Fruit fly (Drosophila melanogaster): Measurements from ENCODE around the gene CG11555.

CG11555 gene

dm6 chr2L:292301-292700 lies 18.7 kb downstream of the CG11555 start, which contains the start of gene CG11562 (continued):
- TF ChIP-seq CG11723 (GFP tag; optimal IDR thresholded peaks at IDR 0.05), result no peak
- no peak for TF ChIP-seq pb (GFP tag; optimal IDR thresholded peaks at IDR 0.05)
- peak; percentile 13 for TF ChIP-seq Myb (GFP tag; optimal IDR thresholded peaks at IDR 0.05)
- TF ChIP-seq stwl (tag; optimal IDR thresholded peaks at IDR 0.05), result no peak
- TF ChIP-seq E2f2 (GFP tag; IDR thresholded peaks at IDR 0.05), result peak; percentile 91
- TF ChIP-seq tll (GFP tag; optimal IDR thresholded peaks at IDR 0.05), result no peak
- no peak for TF ChIP-seq CG14014 (GFP tag; IDR thresholded peaks at IDR 0.05)
- TF ChIP-seq CG8281 (tag; optimal IDR thresholded peaks at IDR 0.05), result no peak
- no peak for TF ChIP-seq nau (GFP tag; optimal IDR thresholded peaks at IDR 0.05)
- no peak for TF ChIP-seq CG2678 (tag; optimal IDR thresholded peaks at IDR 0.05)
- TF ChIP-seq hth (optimal IDR thresholded peaks at IDR 0.05), result no peak
- peak; percentile 76 for TF ChIP-seq gfzf (GFP tag; optimal IDR thresholded peaks at IDR 0.05)
- TF ChIP-seq dan (GFP tag; IDR thresholded peaks at IDR 0.05), result no peak
- no peak for TF ChIP-seq CG2199 (GFP tag; IDR thresholded peaks at IDR 0.05)
- no peak for TF ChIP-seq CG16779 (GFP tag; IDR thresholded peaks at IDR 0.05)
- no peak for TF ChIP-seq CG33213 (GFP tag; optimal IDR thresholded peaks at IDR 0.05)
- no peak for TF ChIP-seq Gug (GFP tag; IDR thresholded peaks at IDR 0.05)
- no peak for TF ChIP-seq Gsc (GFP tag; IDR thresholded peaks at IDR 0.05)
- TF ChIP-seq repo (GFP tag; optimal IDR thresholded peaks at IDR 0.05), result no peak
- peak; percentile 63 for TF ChIP-seq pzg (GFP tag; optimal IDR thresholded peaks at IDR 0.05)
- no peak for TF ChIP-seq CG11093 (GFP tag; IDR thresholded peaks at IDR 0.05)
- TF ChIP-seq MESR4 (GFP tag; optimal IDR thresholded peaks at IDR 0.05), result peak; percentile 41
- TF ChIP-seq CG5953 (GFP tag; IDR thresholded peaks at IDR 0.05), result no peak
- peak; percentile 65; the same call in 1 of the 3 replicates for TF ChIP-seq CG34422 (GFP tag; IDR thresholded peaks at IDR 0.05)
- TF ChIP-seq CG6854 (GFP tag; optimal IDR thresholded peaks at IDR 0.05), result no peak
- TF ChIP-seq unc-4 (GFP tag; IDR thresholded peaks at IDR 0.05; ENCODE audit: partially characterized antibody), result no peak
- TF ChIP-seq Usf (GFP tag; optimal IDR thresholded peaks at IDR 0.05), result no peak
- TF ChIP-seq Fer2 (tag; optimal IDR thresholded peaks at IDR 0.05), result no peak
- TF ChIP-seq CG9609 (GFP tag; optimal IDR thresholded peaks at IDR 0.05), result no peak
- peak in 1 of 2 experiments; percentile 82 for TF ChIP-seq crp (GFP tag; optimal IDR thresholded peaks at IDR 0.05)
- no peak for TF ChIP-seq GATAe (GFP tag; conservative IDR thresholded peaks at IDR 0.05)
- no peak for TF ChIP-seq Camta (GFP tag; optimal IDR thresholded peaks at IDR 0.05)
- TF ChIP-seq CTCF (GFP tag; optimal IDR thresholded peaks at IDR 0.05), result peak; percentile 44
- no peak for TF ChIP-seq trem (tag; optimal IDR thresholded peaks at IDR 0.05)
- no peak for TF ChIP-seq stc (GFP tag; IDR thresholded peaks at IDR 0.05)
- no peak for TF ChIP-seq CG7372 (GFP tag; IDR thresholded peaks at IDR 0.05)
- no peak for TF ChIP-seq CG7357 (GFP tag; IDR thresholded peaks at IDR 0.05)
- TF ChIP-seq bbx (GFP tag; IDR thresholded peaks at IDR 0.05; ENCODE audit: partially characterized antibody), result 0 out of 2 replicates have a peak, but pooled peaks have one; percentile 38
- no peak for TF ChIP-seq Chrac-16 (GFP tag; optimal IDR thresholded peaks at IDR 0.05)
- no peak for TF ChIP-seq dysf (GFP tag; IDR thresholded peaks at IDR 0.05)
- TF ChIP-seq sob (GFP tag; IDR thresholded peaks at IDR 0.05), result no peak
- peak; percentile 75 for TF ChIP-seq MBD-R2 (GFP tag; IDR thresholded peaks at IDR 0.05)
- TF ChIP-seq Sry-δ (GFP tag; optimal IDR thresholded peaks at IDR 0.05), result peak; percentile 7
- TF ChIP-seq BEAF-32 (GFP tag; optimal IDR thresholded peaks at IDR 0.05), result peak; percentile 10
- no peak for TF ChIP-seq org-1 (GFP tag; optimal IDR thresholded peaks at IDR 0.05)
- no peak for TF ChIP-seq CG5245 (GFP tag; optimal IDR thresholded peaks at IDR 0.05)
- TF ChIP-seq HHEX (GFP tag; optimal IDR thresholded peaks at IDR 0.05), result no peak
- TF ChIP-seq CG11504 (tag; optimal IDR thresholded peaks at IDR 0.05), result no peak
- TF ChIP-seq CG14860 (GFP tag; IDR thresholded peaks at IDR 0.05; ENCODE audit: partially characterized antibody), result no peak
- no peak for TF ChIP-seq CG3065 (GFP tag; optimal IDR thresholded peaks at IDR 0.05)
- peak; percentile 94 for TF ChIP-seq bigmax (GFP tag; optimal IDR thresholded peaks at IDR 0.05)
- TF ChIP-seq HmgZ (tag; optimal IDR thresholded peaks at IDR 0.05), result peak; percentile 27
